Worm (Caenorhabditis elegans): Measurements from ENCODE around the gene F29B9.11.

F29B9.11 gene

DNA sequence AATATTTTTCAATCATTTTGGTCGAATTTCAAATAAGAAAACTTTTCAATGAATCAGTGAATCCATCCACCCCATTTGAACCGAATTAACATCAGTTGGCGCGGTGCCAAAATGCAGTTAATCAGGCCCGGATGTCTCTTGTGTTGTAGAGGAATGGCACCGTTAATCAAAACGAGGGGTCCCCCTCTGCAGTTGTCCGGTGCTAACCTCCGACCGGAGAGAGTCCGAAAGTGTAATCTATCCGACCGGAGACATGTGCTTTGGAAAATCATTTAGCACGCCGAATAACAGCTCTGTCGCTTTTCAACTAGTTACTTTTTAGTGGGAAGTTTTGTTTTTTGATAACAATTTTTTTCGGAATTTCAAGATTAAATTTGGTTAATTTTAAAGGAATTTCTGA is 14.8 kb downstream of the F29B9.11 start:
- TF ChIP-seq hlh-30 (tag; optimal IDR thresholded peaks at IDR 0.05; ENCODE audit: insufficient read depth) = no peak
- peak; percentile 41 for TF ChIP-seq aha-1 (tag)
- no peak for TF ChIP-seq lin-39 (tag; optimal IDR thresholded peaks at IDR 0.05)
- no peak for TF ChIP-seq dmd-8 (GFP tag; IDR thresholded peaks at IDR 0.05)

DNA sequence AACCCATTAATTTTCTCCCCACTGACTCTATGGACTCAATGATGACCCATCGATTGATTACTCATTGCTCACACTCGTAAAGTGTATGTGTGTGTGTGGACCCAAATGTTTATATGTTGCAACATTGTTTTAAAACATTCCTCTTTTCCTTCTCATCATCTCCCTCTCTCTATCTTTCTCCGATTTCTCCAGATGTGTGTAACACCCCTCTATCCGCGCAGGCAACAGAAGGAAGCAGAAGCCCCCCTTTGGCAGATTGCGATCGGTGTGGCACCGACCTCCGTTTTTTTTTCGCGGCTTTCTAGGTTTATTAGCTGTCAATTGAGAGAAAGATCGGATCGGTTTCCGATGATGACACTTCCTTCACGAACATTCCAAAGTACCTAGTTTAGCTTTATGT is 16.4 kb downstream of the F29B9.11 start:
- TF ChIP-seq mep-1 (tag; optimal IDR thresholded peaks at IDR 0.05) (no peak), ces-1 (GFP tag; optimal IDR thresholded peaks at IDR 0.05) (no peak), nhr-10 (tag; optimal IDR thresholded peaks at IDR 0.05) (no peak), unc-62 (GFP tag; optimal IDR thresholded peaks at IDR 0.05 in 1 of 2) (no peak), unc-62 (tag; optimal IDR thresholded peaks at IDR 0.05) (no peak), Y75B8A.6 (GFP tag; IDR thresholded peaks at IDR 0.05) (no peak), F10B5.3 (tag; optimal IDR thresholded peaks at IDR 0.05) (no peak), gei-8 (GFP tag; optimal IDR thresholded peaks at IDR 0.05) (no peak), madf-9 (GFP tag; conservative IDR thresholded peaks at IDR 0.05) (no peak), hif-1 (tag; optimal IDR thresholded peaks at IDR 0.05) (no peak), hmg-1.1 (GFP tag; IDR thresholded peaks at IDR 0.05) (no peak), lin-29 (GFP tag; IDR thresholded peaks at IDR 0.05) (no peak), lin-13 (GFP tag; optimal IDR thresholded peaks at IDR 0.05) (no peak), nhr-11 (tag; optimal IDR thresholded peaks at IDR 0.05) (no peak), Y105C5A.15 (GFP tag; IDR thresholded peaks at IDR 0.05) (no peak), Y48G9A.11 (GFP tag; IDR thresholded peaks at IDR 0.05) (no peak), Y5F2A.4 (GFP tag; optimal IDR thresholded peaks at IDR 0.05) (no peak), spr-1 (tag; optimal IDR thresholded peaks at IDR 0.05) (no peak), lin-15B (tag; optimal IDR thresholded peaks at IDR 0.05) (no peak)

- TF ChIP-seq nhr-28 (tag; optimal IDR thresholded peaks at IDR 0.05) (peak; percentile 63), nhr-25 (tag; optimal IDR thresholded peaks at IDR 0.05; ENCODE audit: borderline replicate concordance, insufficient read depth) (peak; percentile 56), nhr-10 (tag; optimal IDR thresholded peaks at IDR 0.05) (no peak)
Observed at ce11 chrIV:4640941-4641340, 19.1 kb downstream of the F29B9.11 start.

ce11 chrIV:4639352-4639751 is 20.6 kb downstream of the F29B9.11 start:
- TF ChIP-seq aha-1 (tag) (peak; percentile 76), hlh-11 (tag; optimal IDR thresholded peaks at IDR 0.05) (peak; percentile 6), ZK337.2 (GFP tag; IDR thresholded peaks at IDR 0.05) (0 out of 2 replicates have a peak, but pooled peaks have one; percentile 28), daf-12 (tag; optimal IDR thresholded peaks at IDR 0.05) (no peak), nhr-28 (tag; optimal IDR thresholded peaks at IDR 0.05) (peak; percentile 41), ceh-82 (tag; optimal IDR thresholded peaks at IDR 0.05) (no peak)

ce11 chrIV:4637840-4638239 is 22.2 kb downstream of the F29B9.11 start, which contains the start of gene F19C7.8:
Gene F19C7.8 (minus strand): TSS chrIV:4638095.
- TF ChIP-seq daf-16 (GFP tag; optimal IDR thresholded peaks at IDR 0.05) = peak in 1 of 2 experiments; percentile 37
- TF ChIP-seq daf-16 (tag; optimal IDR thresholded peaks at IDR 0.05) = no peak
- no peak for TF ChIP-seq nhr-42 (GFP tag; IDR thresholded peaks at IDR 0.05)
- TF ChIP-seq nhr-11 (tag; optimal IDR thresholded peaks at IDR 0.05) = peak; percentile 29
- TF ChIP-seq lir-3 (tag; optimal IDR thresholded peaks at IDR 0.05) = no peak
- peak; percentile 53; the same call in 1 of the 2 replicates for TF ChIP-seq ZK337.2 (GFP tag; IDR thresholded peaks at IDR 0.05)
- TF ChIP-seq unc-62 (GFP tag; optimal IDR thresholded peaks at IDR 0.05 in 1 of 2) = peak in 1 of 2 experiments; percentile 78
- TF ChIP-seq unc-62 (tag; optimal IDR thresholded peaks at IDR 0.05) = no peak
- TF ChIP-seq php-3 (GFP tag; IDR thresholded peaks at IDR 0.05) = no peak

Data from whole organism, L4 larva.